Worm (Caenorhabditis elegans) whole organism, young adult: ENCODE measurements around the gene prmt-4.

Experiments used
- B0035.1 ChIP-seq: sonication (generic microtip); optimal IDR thresholded peaks from 2 replicates; lab custom pipeline; 2016; ENCODE audit warnings: missing genetic modification characterization, mild to moderate bottlenecking, missing compliant biosample characterization, missing genotype, missing genetic modification reagents
- B0261.1 ChIP-seq: sonication (generic microtip); optimal IDR thresholded peaks from 2 replicates; lab custom pipeline; 2016; ENCODE audit warnings: mild to moderate bottlenecking, missing genetic modification characterization, moderate library complexity, missing compliant biosample characterization
- C06A6.2 ChIP-seq: fragments of 200-800 bp; sonication (Bioruptor generic); conservative IDR thresholded peaks from 2 replicates; pipeline ENCODE4 v1.3.6; 2022; ENCODE audit warnings: missing genetic modification characterization, missing compliant biosample characterization
- F37B4.10 ChIP-seq: fragments of 200-800 bp; sonication (Bioruptor generic); IDR thresholded peaks from 2 replicates; pipeline ENCODE4 v1.3.6; 2022; ENCODE audit warnings: missing genetic modification characterization, missing compliant biosample characterization
- F55B11.4 ChIP-seq: sonication (generic microtip); optimal IDR thresholded peaks from 2 replicates; lab custom pipeline; 2016; ENCODE audit warnings: missing compliant biosample characterization, missing genetic modification characterization, borderline replicate concordance; ENCODE audit not compliant: insufficient read depth
- F57A8.1 ChIP-seq: fragments of 200-800 bp; sonication (Bioruptor generic); optimal IDR thresholded peaks from 2 replicates; lab custom pipeline; 2018; ENCODE audit warnings: mild to moderate bottlenecking, missing genetic modification characterization, moderate library complexity, missing compliant biosample characterization
- Y56A3A.18 ChIP-seq: fragments of 200-800 bp; sonication (Bioruptor generic); IDR thresholded peaks from 2 replicates; pipeline ENCODE4 v1.3.6; 2022; ENCODE audit warnings: missing genetic modification reagents, missing genetic modification characterization, missing compliant biosample characterization
- Y79H2A.3 ChIP-seq: fragments of 200-800 bp; sonication (Bioruptor generic); conservative IDR thresholded peaks from 2 replicates; pipeline ENCODE4 v1.3.6; 2022; ENCODE audit warnings: missing genetic modification reagents, missing genetic modification characterization, missing compliant biosample characterization
- Y95B8A.8 ChIP-seq: fragments of 200-800 bp; sonication (Bioruptor generic); IDR thresholded peaks from 2 replicates; pipeline ENCODE4 v1.3.6; 2022; ENCODE audit warnings: missing genetic modification reagents, missing genetic modification characterization, missing compliant biosample characterization
- aptf-3 ChIP-seq: fragments of 200-800 bp; sonication (Bioruptor generic); IDR thresholded peaks from 2 replicates; pipeline ENCODE4 v1.3.6; 2022; ENCODE audit warnings: missing genetic modification characterization, missing compliant biosample characterization
- attf-3 ChIP-seq: fragments of 200-800 bp; sonication (Bioruptor generic); conservative IDR thresholded peaks from 2 replicates; pipeline ENCODE4 v1.3.6; 2022; ENCODE audit warnings: missing genetic modification reagents, missing genetic modification characterization, missing compliant biosample characterization
- bed-1 ChIP-seq: fragments of 200-800 bp; sonication (Bioruptor generic); IDR thresholded peaks from 2 replicates; pipeline ENCODE4 v1.3.6; 2022; ENCODE audit warnings: missing genetic modification reagents, missing genetic modification characterization, missing compliant biosample characterization
- bed-2 ChIP-seq: fragments of 200-800 bp; sonication (Bioruptor generic); IDR thresholded peaks from 2 replicates; pipeline ENCODE4 v1.3.6; 2022; ENCODE audit warnings: missing genetic modification reagents, missing genetic modification characterization, missing compliant biosample characterization
- cebp-1 ChIP-seq, 2 experiments: fragments of 200-800 bp in 1 of 2; sonication (Bioruptor generic) in 1 of 2; sonication (generic microtip) in 1 of 2; IDR thresholded peaks in 1 of 2; optimal IDR thresholded peaks in 1 of 2; 2 replicates each; pipeline versions ENCODE4 v1.3.6 to Lab custom; 2017 to 2022; ENCODE audit warnings: missing compliant biosample characterization in 2 of 2, missing genetic modification characterization in 2 of 2, mild to moderate bottlenecking in 1 of 2, missing genetic modification reagents in 1 of 2, moderate library complexity in 1 of 2
- cebp-2 ChIP-seq: fragments of 200-800 bp; sonication (Bioruptor generic); IDR thresholded peaks from 2 replicates; pipeline ENCODE4 v1.3.6; 2022; ENCODE audit warnings: missing genetic modification characterization, missing compliant biosample characterization
- ceh-27 ChIP-seq: fragments of 200-800 bp; sonication (Bioruptor generic); optimal IDR thresholded peaks from 2 replicates; lab custom pipeline; 2018; ENCODE audit warnings: mild to moderate bottlenecking, missing genetic modification characterization, moderate library complexity, missing compliant biosample characterization
- ceh-58 ChIP-seq: fragments of 200-800 bp; sonication (Bioruptor generic); IDR thresholded peaks from 2 replicates; pipeline ENCODE4 v1.3.6; 2022; ENCODE audit warnings: missing genetic modification characterization, missing compliant biosample characterization
- chd-7 ChIP-seq: sonication (generic microtip); optimal IDR thresholded peaks from 2 replicates; lab custom pipeline; 2016; ENCODE audit warnings: mild to moderate bottlenecking, missing genetic modification characterization, moderate library complexity, missing compliant biosample characterization
- ekl-4 ChIP-seq: fragments of 200-800 bp; sonication (Bioruptor generic); IDR thresholded peaks from 2 replicates; pipeline ENCODE4 v1.3.6; 2022; ENCODE audit warnings: missing genetic modification reagents, missing genetic modification characterization, missing compliant biosample characterization
- hlh-26 ChIP-seq: fragments of 200-800 bp; sonication (Bioruptor generic); conservative IDR thresholded peaks from 2 replicates; pipeline ENCODE4 v1.3.6; 2022; ENCODE audit warnings: missing genetic modification reagents, missing genetic modification characterization, missing compliant biosample characterization
- hmg-1.2 ChIP-seq: fragments of 200-800 bp; sonication (Bioruptor generic); IDR thresholded peaks from 2 replicates; pipeline ENCODE4 v1.3.6; 2022; ENCODE audit warnings: missing genetic modification reagents, missing genetic modification characterization, missing compliant biosample characterization
- hsf-1 ChIP-seq: fragments of 200-800 bp; sonication (Bioruptor generic); IDR thresholded peaks from 2 replicates; pipeline ENCODE4 v1.3.6; 2022; ENCODE audit warnings: missing genetic modification reagents, missing genetic modification characterization, missing compliant biosample characterization
- let-526 ChIP-seq: fragments of 200-800 bp; sonication (Bioruptor generic); IDR thresholded peaks from 2 replicates; pipeline ENCODE4 v1.3.6; 2022; ENCODE audit warnings: missing genetic modification reagents, missing genetic modification characterization, missing compliant biosample characterization
- let-607 ChIP-seq, 2 experiments: fragments of 200-800 bp in 1 of 2; sonication (Bioruptor generic) in 1 of 2; sonication (generic microtip) in 1 of 2; optimal IDR thresholded peaks; 2 replicates each; lab custom pipeline; 2016 to 2018; ENCODE audit warnings: mild to moderate bottlenecking in 2 of 2, missing compliant biosample characterization in 2 of 2, missing genetic modification characterization in 2 of 2, moderate library complexity in 2 of 2, missing genotype in 1 of 2
- lin-26 ChIP-seq: fragments of 200-800 bp; sonication (Bioruptor generic); IDR thresholded peaks from 2 replicates; pipeline ENCODE4 v1.3.6; 2022; ENCODE audit warnings: missing genetic modification reagents, missing genetic modification characterization, missing compliant biosample characterization
- nfyb-1 ChIP-seq: fragments of 200-800 bp; sonication (Bioruptor generic); IDR thresholded peaks from 2 replicates; pipeline ENCODE4 v1.3.6; 2022; ENCODE audit warnings: missing genetic modification reagents, missing genetic modification characterization, missing compliant biosample characterization
- rec-8 ChIP-seq, 2 experiments: sonication (generic microtip); optimal IDR thresholded peaks; 2 replicates each; lab custom pipeline; 2016; ENCODE audit warnings: mild to moderate bottlenecking in 2 of 2, missing genetic modification characterization in 2 of 2, missing genetic modification reagents in 2 of 2, missing genotype in 2 of 2, missing biosample characterization in 1 of 2, missing compliant biosample characterization in 1 of 2, moderate library complexity in 1 of 2
- sdz-38 ChIP-seq: sonication (generic microtip); optimal IDR thresholded peaks from 2 replicates; lab custom pipeline; 2016; ENCODE audit warnings: missing genotype, missing genetic modification characterization, missing compliant biosample characterization
- snpc-3.4 ChIP-seq: sonication (generic microtip); optimal IDR thresholded peaks from 2 replicates; lab custom pipeline; 2017; ENCODE audit warnings: missing genetic modification characterization, mild to moderate bottlenecking, missing compliant biosample characterization, antibody characterized with exemption, moderate library complexity, missing genotype, missing genetic modification reagents
- unc-62 ChIP-seq: fragments of 150-350 bp; optimal IDR thresholded peaks from 2 replicates; lab custom pipeline; 2014; ENCODE audit warnings: missing biosample characterization, missing genetic modification reagents, missing genetic modification characterization
- xnd-1 ChIP-seq: sonication (generic microtip); optimal IDR thresholded peaks from 2 replicates; lab custom pipeline; 2016; ENCODE audit warnings: missing genotype, missing genetic modification reagents, missing genetic modification characterization, missing compliant biosample characterization

prmt-4 gene

ce11 chrIV:619766-620165 is 16.3 kb upstream of the prmt-4 start (continued):
- no peak for TF ChIP-seq Y79H2A.3 (GFP tag; lab: Robert Waterston, UW)

- TF ChIP-seq ceh-27 (GFP tag; lab: Kevin White, UChicago) (no peak), F37B4.10 (GFP tag; lab: Robert Waterston, UW) (no peak), F55B11.4 (tag; lab: Kevin White, UChicago) (no peak), F57A8.1 (GFP tag; lab: Kevin White, UChicago) (no peak), lin-26 (no peak), nfyb-1 (no peak), C06A6.2 (no peak), hmg-1.2 (GFP tag; lab: Robert Waterston, UW) (no peak), bed-2 (no peak), let-607 (tag; optimal IDR thresholded peaks at IDR 0.05; lab: Kevin White, UChicago) (no peak), ceh-58 (no peak), chd-7 (no peak), Y95B8A.8 (no peak)
These were observed 11.8 kb upstream of the prmt-4 start, which contains the start of gene C18H7.1 for ce11 chrIV:615244-615643. C18H7.1 (plus strand) TSS chrIV:615544.

ce11 chrIV:613155-613554 is 9.7 kb upstream of the prmt-4 start:
- no peak for TF ChIP-seq hlh-26
- no peak for TF ChIP-seq Y56A3A.18 (GFP tag; lab: Robert Waterston, UW)
- TF ChIP-seq B0035.1 (tag; lab: Kevin White, UChicago) = no peak
- no peak for TF ChIP-seq bed-1 (GFP tag; lab: Robert Waterston, UW)
- TF ChIP-seq hmg-1.2 (GFP tag; lab: Robert Waterston, UW) = no peak
- TF ChIP-seq let-607 (tag; optimal IDR thresholded peaks at IDR 0.05; lab: Kevin White, UChicago) = no peak
- TF ChIP-seq ceh-27 (GFP tag; lab: Kevin White, UChicago) = no peak
- TF ChIP-seq B0261.1 (tag; lab: Kevin White, UChicago) = no peak
- no peak for TF ChIP-seq cebp-2
- TF ChIP-seq unc-62 (GFP tag; lab: Kevin White, UChicago) = no peak

ce11 chrIV:607628-608027 is 4.2 kb upstream of the prmt-4 start:
- TF ChIP-seq let-526 (GFP tag; lab: Robert Waterston, UW) (no peak), xnd-1 (tag; lab: Kevin White, UChicago) (no peak), attf-3 (GFP tag; lab: Robert Waterston, UW) (no peak), Y95B8A.8 (no peak)

ce11 chrIV:606055-606454 is 2.6 kb upstream of the prmt-4 start, which contains the start of gene inx-18:
inx-18 (plus strand) TSS chrIV:606355.
- TF ChIP-seq sdz-38 (no peak), aptf-3 (no peak), F37B4.10 (GFP tag; lab: Robert Waterston, UW) (no peak), snpc-3.4 (tag; lab: Kevin White, UChicago) (no peak), hsf-1 (GFP tag; lab: Robert Waterston, UW) (no peak), ekl-4 (no peak), rec-8 (tag; optimal IDR thresholded peaks at IDR 0.05; lab: Kevin White, UChicago) (no peak), bed-1 (GFP tag; lab: Robert Waterston, UW) (no peak), B0035.1 (tag; lab: Kevin White, UChicago) (no peak), unc-62 (GFP tag; lab: Kevin White, UChicago) (no peak), F55B11.4 (tag; lab: Kevin White, UChicago) (no peak), ceh-27 (GFP tag; lab: Kevin White, UChicago) (no peak), cebp-1 (GFP tag; IDR thresholded peaks at IDR 0.05; lab: Robert Waterston, UW) (no peak), cebp-1 (tag; optimal IDR thresholded peaks at IDR 0.05; lab: Kevin White, UChicago) (no peak)
- TF ChIP-seq, all 124 proteins: peak for 0
